Worm (Caenorhabditis elegans): Measurements from ENCODE around the gene srh-76.

srh-76 gene

ce11 chrV:5845669-5846189 lies 12.1 kb downstream of the srh-76 start, which contains the start of gene F26F12.3 (continued):
- TF ChIP-seq hrde-1 (tag; optimal IDR thresholded peaks at IDR 0.05; ENCODE audit: borderline replicate concordance) (no peak), nhr-90 (tag; optimal IDR thresholded peaks at IDR 0.05) (peak; percentile 48), mel-28 (tag; optimal IDR thresholded peaks at IDR 0.05; ENCODE audit: borderline replicate concordance) (no peak), cebp-2 (GFP tag; IDR thresholded peaks at IDR 0.05) (no peak), lsl-1 (GFP tag; optimal IDR thresholded peaks at IDR 0.05) (no peak), sptf-2 (GFP tag; optimal IDR thresholded peaks at IDR 0.05) (no peak), let-607 (tag; optimal IDR thresholded peaks at IDR 0.05) (peak in 1 of 2 experiments; percentile 13), C17E4.6 (GFP tag; IDR thresholded peaks at IDR 0.05) (no peak), zim-3 (tag; optimal IDR thresholded peaks at IDR 0.05) (no peak), ztf-22 (GFP tag; optimal IDR thresholded peaks at IDR 0.05) (peak; percentile 45), F10E7.11 (tag; optimal IDR thresholded peaks at IDR 0.05) (no peak), ztf-6 (GFP tag; IDR thresholded peaks at IDR 0.05) (no peak), unc-130 (GFP tag; optimal IDR thresholded peaks at IDR 0.05) (no peak), ztf-26 (tag; optimal IDR thresholded peaks at IDR 0.05) (peak; percentile 64), athp-1 (tag; optimal IDR thresholded peaks at IDR 0.05) (peak; percentile 25), egl-44 (GFP tag; IDR thresholded peaks at IDR 0.05) (peak; percentile 59; the same call in 1 of the 2 replicates), F23B12.7 (tag; optimal IDR thresholded peaks at IDR 0.05; ENCODE audit: insufficient read depth) (no peak), ztf-18 (tag; optimal IDR thresholded peaks at IDR 0.05) (peak; percentile 55), chd-7 (tag; optimal IDR thresholded peaks at IDR 0.05) (peak; percentile 75), tbx-9 (tag; optimal IDR thresholded peaks at IDR 0.05; ENCODE audit: borderline replicate concordance) (no peak), sea-2 (GFP tag; IDR thresholded peaks at IDR 0.05) (0 out of 2 replicates have a peak, but pooled peaks have one; percentile 40), ceh-40 (GFP tag; IDR thresholded peaks at IDR 0.05) (no peak), hmg-1.2 (GFP tag; IDR thresholded peaks at IDR 0.05) (peak; percentile 38; the same call in 1 of the 2 replicates), ztf-3 (GFP tag; optimal IDR thresholded peaks at IDR 0.05) (no peak), F33H1.4 (GFP tag; IDR thresholded peaks at IDR 0.05) (no peak), ztf-25 (GFP tag; IDR thresholded peaks at IDR 0.05) (no peak), B0019.2 (GFP tag; conservative IDR thresholded peaks at IDR 0.05) (no peak), attf-5 (GFP tag; optimal IDR thresholded peaks at IDR 0.05) (peak; percentile 66), F39B2.1 (GFP tag; IDR thresholded peaks at IDR 0.05) (no peak), tlf-1 (GFP tag; optimal IDR thresholded peaks at IDR 0.05) (no peak), C06A6.2 (GFP tag; conservative IDR thresholded peaks at IDR 0.05) (no peak), akir-1 (GFP tag; optimal IDR thresholded peaks at IDR 0.05) (no peak), mcd-1 (GFP tag; IDR thresholded peaks at IDR 0.05) (peak; percentile 50; the same call in 1 of the 2 replicates), F52B5.7 (tag; optimal IDR thresholded peaks at IDR 0.05) (no peak), rec-8 (tag; optimal IDR thresholded peaks at IDR 0.05) (no peak)

ce11 chrV:5846729-5847128 lies 13.1 kb downstream of the srh-76 start:
- TF ChIP-seq ZK185.1 (tag; optimal IDR thresholded peaks at IDR 0.05; ENCODE audit: poor library complexity, severe bottlenecking) (no peak), lin-35 (GFP tag; optimal IDR thresholded peaks at IDR 0.05) (no peak), egl-44 (GFP tag; IDR thresholded peaks at IDR 0.05) (no peak), B0035.1 (tag; optimal IDR thresholded peaks at IDR 0.05) (no peak), cebp-2 (GFP tag; IDR thresholded peaks at IDR 0.05) (no peak), dox-1 (GFP tag; IDR thresholded peaks at IDR 0.05) (0 out of 2 replicates have a peak, but pooled peaks have one; percentile 29), attf-3 (GFP tag; conservative IDR thresholded peaks at IDR 0.05) (no peak), lin-40 (tag; optimal IDR thresholded peaks at IDR 0.05) (no peak), bed-1 (GFP tag; IDR thresholded peaks at IDR 0.05) (no peak), zim-3 (tag; optimal IDR thresholded peaks at IDR 0.05) (no peak), unc-130 (GFP tag; optimal IDR thresholded peaks at IDR 0.05) (no peak), hmg-1.2 (GFP tag; IDR thresholded peaks at IDR 0.05) (peak; percentile 19; the same call in 1 of the 2 replicates), F39B2.1 (GFP tag; IDR thresholded peaks at IDR 0.05) (no peak)
